Fruit fly (Drosophila melanogaster) whole organism, prepupa: ENCODE data around the gene CG17931.

ENCODE experiments used
- CG9139 ChIP-seq: fragments of 200-800 bp; sonication (Bioruptor generic); optimal IDR thresholded peaks from 3 replicates; lab custom pipeline; 2017; ENCODE audit warnings: missing biosample characterization, mild to moderate bottlenecking, missing genetic modification characterization
- Met ChIP-seq: fragments of 200-800 bp; sonication (Bioruptor generic); optimal IDR thresholded peaks from 3 replicates; lab custom pipeline; 2016; ENCODE audit warnings: missing biosample characterization, missing genetic modification characterization
- Smox ChIP-seq: fragments of 200-800 bp; sonication (Bioruptor generic); optimal IDR thresholded peaks from 3 replicates; lab custom pipeline; 2016; ENCODE audit warnings: missing biosample characterization, missing genetic modification characterization
- Sox102F ChIP-seq: fragments of 200-800 bp; sonication (Bioruptor generic); optimal IDR thresholded peaks from 2 replicates; lab custom pipeline; 2016; ENCODE audit warnings: missing biosample characterization, mild to moderate bottlenecking, missing genetic modification characterization
- esn ChIP-seq: fragments of 200-800 bp; sonication (Bioruptor generic); optimal IDR thresholded peaks from 2 replicates; lab custom pipeline; 2016; ENCODE audit warnings: missing biosample characterization, mild to moderate bottlenecking, missing genetic modification characterization, moderate library complexity
- fd85E ChIP-seq: fragments of 200-800 bp; sonication (Bioruptor generic); optimal IDR thresholded peaks from 3 replicates; lab custom pipeline; 2016; ENCODE audit warnings: missing biosample characterization, missing genetic modification characterization
- topi ChIP-seq: fragments of 200-800 bp; sonication (Bioruptor generic); optimal IDR thresholded peaks from 3 replicates; lab custom pipeline; 2016; ENCODE audit warnings: missing biosample characterization, missing genetic modification characterization

DNA sequence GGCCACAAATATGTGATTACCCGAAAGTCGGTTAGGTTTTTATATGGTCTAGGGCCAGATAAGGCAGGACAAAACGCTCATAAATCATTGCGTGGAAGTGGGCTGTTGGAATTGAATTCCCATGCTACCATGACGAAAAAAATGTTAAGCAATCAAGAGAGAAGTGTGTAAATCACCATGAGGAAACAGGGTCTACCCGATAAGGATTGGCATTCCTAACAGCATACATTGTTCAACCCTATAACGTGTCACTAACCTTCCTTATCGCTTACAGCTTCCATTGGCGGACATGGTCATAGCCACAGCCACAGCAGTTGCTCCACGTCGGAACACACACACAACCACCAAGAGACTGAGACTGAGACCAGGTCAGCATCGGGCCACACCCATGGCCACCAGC lies 51.2 kb downstream of the CG17931 start:
- TF ChIP-seq esn (GFP tag; lab: Kevin White, UChicago) (no peak), Sox102F (GFP tag; lab: Kevin White, UChicago) (no peak), fd85E (GFP tag; lab: Kevin White, UChicago) (no peak), Smox (GFP tag; lab: Kevin White, UChicago) (no peak), Met (GFP tag; lab: Kevin White, UChicago) (no peak), CG9139 (GFP tag; lab: Kevin White, UChicago) (no peak), topi (GFP tag; lab: Kevin White, UChicago) (no peak)
